Worm (Caenorhabditis elegans): ENCODE results near the gene mai-1.

Gene mai-1

DNA sequence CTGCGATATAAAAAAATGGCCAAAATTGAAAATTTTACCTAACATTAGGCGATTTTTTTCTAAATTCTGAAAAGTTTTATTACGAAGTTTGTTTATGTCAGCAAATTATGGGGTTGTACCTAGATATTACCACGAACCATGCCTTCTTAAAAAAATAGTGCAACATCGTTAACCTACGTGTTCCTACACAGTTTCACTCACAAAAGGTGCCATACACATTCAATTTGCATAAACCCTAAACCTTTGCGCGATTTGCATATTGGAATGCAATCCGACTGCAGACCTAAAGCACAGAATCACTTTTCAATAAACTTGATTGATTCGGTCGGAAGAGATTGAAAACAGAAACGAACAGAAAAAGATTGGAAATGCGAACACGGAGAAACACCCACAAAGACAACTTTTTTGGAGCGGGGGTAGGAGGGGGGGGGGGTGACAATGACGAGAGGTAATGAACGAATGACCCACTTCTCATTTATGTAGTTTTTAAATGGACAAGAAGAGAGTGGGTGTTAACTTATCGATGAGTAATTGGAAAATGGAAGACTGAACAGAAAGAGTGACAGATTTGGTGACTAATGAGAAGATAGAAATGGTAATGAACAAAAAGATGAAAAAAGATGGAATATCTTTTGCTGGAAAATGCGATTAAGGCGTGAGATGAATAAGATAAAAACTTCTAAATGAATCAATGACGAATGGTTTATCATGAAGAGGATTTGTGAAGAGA lies 39.8 kb upstream of the mai-1 start:
- TF ChIP-seq elt-1 (tag; optimal IDR thresholded peaks at IDR 0.05) (peak; percentile 38), nhr-43 (tag; optimal IDR thresholded peaks at IDR 0.05; ENCODE audit: poor library complexity, severe bottlenecking) (no peak), nhr-25 (tag; optimal IDR thresholded peaks at IDR 0.05) (peak; percentile 28), jun-1 (tag; optimal IDR thresholded peaks at IDR 0.05) (no peak), fos-1 (tag; optimal IDR thresholded peaks at IDR 0.05) (no peak), ZK546.5 (tag; optimal IDR thresholded peaks at IDR 0.05) (no peak), pqm-1 (tag; optimal IDR thresholded peaks at IDR 0.05) (peak; percentile 7), egl-5 (tag; optimal IDR thresholded peaks at IDR 0.05) (peak; percentile 59), unc-39 (tag; optimal IDR thresholded peaks at IDR 0.05) (no peak), egl-27 (tag; optimal IDR thresholded peaks at IDR 0.05) (no peak), elt-3 (tag; optimal IDR thresholded peaks at IDR 0.05) (peak in 1 of 3 experiments; percentile 5), nhr-23 (tag; optimal IDR thresholded peaks at IDR 0.05) (peak; percentile 85), ztf-4 (tag; optimal IDR thresholded peaks at IDR 0.05) (no peak)

DNA sequence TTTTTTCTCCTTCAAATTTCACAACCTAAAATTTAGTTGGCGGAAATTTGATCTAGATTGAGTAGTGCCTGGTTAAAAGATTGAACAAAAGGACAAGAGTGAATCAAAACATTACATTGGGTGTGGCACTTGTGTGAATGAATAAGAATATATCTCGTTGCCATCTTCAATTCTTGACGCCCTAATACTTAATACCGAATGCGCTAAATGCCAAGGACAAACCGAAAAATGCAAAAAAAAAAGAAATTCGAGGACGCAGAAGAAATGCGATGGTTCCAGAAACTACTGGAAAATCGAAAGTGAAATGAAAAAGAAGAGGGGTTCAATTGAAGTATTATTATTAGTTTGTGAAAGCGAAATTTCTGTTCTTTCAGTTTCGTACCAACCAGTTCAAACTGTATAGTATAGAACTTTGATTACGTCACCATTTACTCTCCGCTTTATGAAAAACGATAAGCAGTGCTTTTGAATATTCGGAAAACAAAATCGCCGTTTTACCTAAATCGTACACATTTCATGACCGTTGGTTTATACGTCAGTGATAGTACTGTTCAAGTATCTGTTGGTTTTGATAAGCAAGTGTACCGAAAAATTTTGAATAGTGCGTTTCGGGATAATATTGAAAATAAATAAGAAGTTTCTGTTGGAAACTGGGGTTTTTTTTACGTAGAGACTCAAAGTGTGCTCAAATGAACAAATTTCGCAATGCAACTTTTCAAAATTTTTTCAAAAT lies 38.9 kb upstream of the mai-1 start:
- peak; percentile 53 for TF ChIP-seq elt-2 (tag; optimal IDR thresholded peaks at IDR 0.05)
- peak; percentile 54 for TF ChIP-seq nhr-25 (tag; optimal IDR thresholded peaks at IDR 0.05)
- peak; percentile 45 for TF ChIP-seq jun-1 (tag; optimal IDR thresholded peaks at IDR 0.05)
- peak; percentile 23 for TF ChIP-seq pqm-1 (tag; optimal IDR thresholded peaks at IDR 0.05)
- TF ChIP-seq egl-27 (tag; optimal IDR thresholded peaks at IDR 0.05): no peak
- TF ChIP-seq ZK546.5 (tag; optimal IDR thresholded peaks at IDR 0.05): no peak
- no peak for TF ChIP-seq egl-5 (tag; optimal IDR thresholded peaks at IDR 0.05)

DNA sequence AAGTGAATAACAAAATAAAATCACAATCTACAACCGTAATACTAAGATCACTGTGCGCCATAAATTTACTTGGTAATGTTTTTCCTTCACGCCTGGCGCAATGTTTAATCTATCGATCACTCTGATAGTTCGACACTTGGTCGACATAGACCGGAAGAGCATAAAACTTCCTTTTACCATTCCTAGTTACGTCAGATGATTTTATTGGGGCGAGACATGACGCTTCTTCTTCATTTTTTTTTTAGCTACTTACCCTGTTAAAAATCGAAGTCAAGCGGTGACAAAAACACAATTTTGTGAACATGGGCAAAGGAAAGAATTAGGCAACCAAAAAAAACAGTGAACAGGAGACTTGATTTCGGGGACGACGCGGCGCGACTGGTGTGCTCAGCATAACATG lies 38.2 kb upstream of the mai-1 start:
- peak; percentile 49 for TF ChIP-seq elt-2 (tag; optimal IDR thresholded peaks at IDR 0.05)
- TF ChIP-seq pha-4 (tag; optimal IDR thresholded peaks at IDR 0.05): no peak

DNA sequence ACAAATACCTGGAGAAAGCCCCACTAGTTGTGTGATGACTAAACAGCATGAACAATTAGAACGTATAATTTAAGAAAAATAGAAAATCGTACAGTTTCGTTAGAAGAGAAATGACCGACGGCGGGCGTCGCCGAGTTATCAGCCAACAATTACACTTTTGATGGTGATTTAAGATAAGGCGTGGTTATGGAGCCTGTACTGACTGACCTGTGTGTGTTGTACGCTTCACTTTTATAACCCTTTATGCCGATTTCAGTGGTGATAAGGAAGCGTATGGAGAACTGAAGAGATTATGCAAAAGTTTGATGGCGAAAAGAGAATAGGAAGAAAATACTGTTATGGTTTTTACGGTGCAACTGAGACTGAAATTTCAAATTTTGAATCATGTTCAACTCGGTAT lies 36.7 kb upstream of the mai-1 start:
- no peak for TF ChIP-seq ceh-16 (tag; optimal IDR thresholded peaks at IDR 0.05)
- TF ChIP-seq fkh-10 (GFP tag; optimal IDR thresholded peaks at IDR 0.05): no peak
- no peak for TF ChIP-seq ceh-82 (tag; optimal IDR thresholded peaks at IDR 0.05)
- TF ChIP-seq R02D3.7 (tag; optimal IDR thresholded peaks at IDR 0.05): no peak
- TF ChIP-seq elt-2 (tag; optimal IDR thresholded peaks at IDR 0.05): peak; percentile 98
- TF ChIP-seq nhr-12 (tag; optimal IDR thresholded peaks at IDR 0.05): no peak
- TF ChIP-seq egl-27 (tag; optimal IDR thresholded peaks at IDR 0.05): no peak
- no peak for TF ChIP-seq skn-1 (tag; optimal IDR thresholded peaks at IDR 0.05)
- TF ChIP-seq tbx-2 (tag; optimal IDR thresholded peaks at IDR 0.05): no peak
- no peak for TF ChIP-seq nhr-11 (tag; optimal IDR thresholded peaks at IDR 0.05)
- no peak for TF ChIP-seq ceh-28 (tag; optimal IDR thresholded peaks at IDR 0.05)
- TF ChIP-seq egl-5 (tag; optimal IDR thresholded peaks at IDR 0.05): no peak
- no peak for TF ChIP-seq zag-1 (tag; optimal IDR thresholded peaks at IDR 0.05)
- peak; percentile 72 for TF ChIP-seq jun-1 (tag; optimal IDR thresholded peaks at IDR 0.05)
- no peak for TF ChIP-seq nhr-76 (tag; optimal IDR thresholded peaks at IDR 0.05)
- TF ChIP-seq hmg-11 (tag; optimal IDR thresholded peaks at IDR 0.05): no peak
- TF ChIP-seq fkh-2 (tag; optimal IDR thresholded peaks at IDR 0.05): no peak
- TF ChIP-seq ZK546.5 (tag; optimal IDR thresholded peaks at IDR 0.05): no peak
- TF ChIP-seq mdl-1 (tag; optimal IDR thresholded peaks at IDR 0.05): no peak
- TF ChIP-seq lsy-12 (tag; optimal IDR thresholded peaks at IDR 0.05): no peak
- TF ChIP-seq unc-39 (tag; optimal IDR thresholded peaks at IDR 0.05): no peak
- no peak for TF ChIP-seq snpc-4 (tag; optimal IDR thresholded peaks at IDR 0.05)
- TF ChIP-seq sea-2 (GFP tag; optimal IDR thresholded peaks at IDR 0.05): no peak
- no peak for TF ChIP-seq nhr-67 (tag; optimal IDR thresholded peaks at IDR 0.05)
- no peak for TF ChIP-seq elt-3 (tag; optimal IDR thresholded peaks at IDR 0.05)
- no peak for TF ChIP-seq mml-1 (tag; optimal IDR thresholded peaks at IDR 0.05)
- peak; percentile 42 for TF ChIP-seq pha-4 (tag; optimal IDR thresholded peaks at IDR 0.05)
- TF ChIP-seq ceh-9 (tag; optimal IDR thresholded peaks at IDR 0.05): no peak
- TF ChIP-seq pqm-1 (tag; optimal IDR thresholded peaks at IDR 0.05): peak; percentile 96
- TF ChIP-seq nhr-23 (tag; optimal IDR thresholded peaks at IDR 0.05): no peak
- TF ChIP-seq fos-1 (tag; optimal IDR thresholded peaks at IDR 0.05): no peak
- TF ChIP-seq nhr-25 (tag; optimal IDR thresholded peaks at IDR 0.05): no peak
- no peak for TF ChIP-seq ama-1 (optimal IDR thresholded peaks at IDR 0.05)
